Fruit fly (Drosophila melanogaster) whole organism, prepupa: ENCODE results near the gene CG10555.

Experiments
- Blimp-1 ChIP-seq: fragments of 200-800 bp; sonication (Bioruptor generic); optimal IDR thresholded peaks from 3 replicates; lab custom pipeline; 2017; ENCODE audit warnings: missing biosample characterization, missing genetic modification characterization, mild to moderate bottlenecking, moderate library complexity, missing genetic modification reagents
- CG11902 ChIP-seq: fragments of 200-800 bp; sonication (Bioruptor generic); optimal IDR thresholded peaks from 3 replicates; lab custom pipeline; 2016; ENCODE audit warnings: missing biosample characterization, missing genetic modification characterization
- CG16779 ChIP-seq: fragments of 200-800 bp; sonication (Bioruptor generic); optimal IDR thresholded peaks from 3 replicates; lab custom pipeline; 2017; ENCODE audit warnings: missing biosample characterization, mild to moderate bottlenecking, missing genetic modification characterization
- CG32006 ChIP-seq: fragments of 200-800 bp; sonication (Bioruptor generic); optimal IDR thresholded peaks from 3 replicates; lab custom pipeline; 2017; ENCODE audit warnings: missing biosample characterization, mild to moderate bottlenecking, missing genetic modification characterization
- CG3919 ChIP-seq: fragments of 200-800 bp; sonication (Bioruptor generic); optimal IDR thresholded peaks from 3 replicates; lab custom pipeline; 2016; ENCODE audit warnings: missing biosample characterization, missing genetic modification characterization
- CG8319 ChIP-seq: fragments of 200-800 bp; sonication (Bioruptor generic); optimal IDR thresholded peaks from 3 replicates; lab custom pipeline; 2016; ENCODE audit warnings: missing biosample characterization, missing genetic modification characterization
- CG8632 ChIP-seq: fragments of 200-800 bp; sonication (Bioruptor generic); optimal IDR thresholded peaks from 3 replicates; lab custom pipeline; 2016; ENCODE audit warnings: missing biosample characterization, missing genetic modification characterization
- OdsH ChIP-seq: fragments of 200-800 bp; sonication (Bioruptor generic); optimal IDR thresholded peaks from 3 replicates; lab custom pipeline; 2016; ENCODE audit warnings: missing biosample characterization, missing genetic modification characterization
- acj6 ChIP-seq: fragments of 200-800 bp; sonication (Bioruptor generic); optimal IDR thresholded peaks from 3 replicates; lab custom pipeline; 2016; ENCODE audit warnings: missing biosample characterization, missing genetic modification characterization
- esn ChIP-seq: fragments of 200-800 bp; sonication (Bioruptor generic); optimal IDR thresholded peaks from 2 replicates; lab custom pipeline; 2016; ENCODE audit warnings: missing biosample characterization, mild to moderate bottlenecking, missing genetic modification characterization, moderate library complexity
- net ChIP-seq: fragments of 200-800 bp; sonication (Bioruptor generic); optimal IDR thresholded peaks from 3 replicates; lab custom pipeline; 2016; ENCODE audit warnings: missing biosample characterization, missing genetic modification characterization
- spab ChIP-seq: fragments of 200-800 bp; sonication (Bioruptor generic); optimal IDR thresholded peaks from 2 replicates; lab custom pipeline; 2017; ENCODE audit warnings: missing biosample characterization, mild to moderate bottlenecking, missing genetic modification characterization, missing genetic modification reagents

dm6 chrX:8450214-8450904 is 51.6 kb downstream of the CG10555 start:
- no peak for TF ChIP-seq OdsH (GFP tag; lab: Kevin White, UChicago)
- no peak for TF ChIP-seq net (GFP tag; lab: Kevin White, UChicago)
- TF ChIP-seq esn (GFP tag; lab: Kevin White, UChicago): no peak
- TF ChIP-seq acj6 (GFP tag; lab: Kevin White, UChicago): no peak
- TF ChIP-seq CG16779 (tag; lab: Kevin White, UChicago): no peak
- TF ChIP-seq spab: no peak
- TF ChIP-seq CG11902 (GFP tag; lab: Kevin White, UChicago): no peak
- TF ChIP-seq CG3919 (GFP tag; lab: Kevin White, UChicago): no peak
- TF ChIP-seq CG8319 (GFP tag; lab: Kevin White, UChicago): no peak
- TF ChIP-seq CG8632 (GFP tag; lab: Kevin White, UChicago): no peak
- TF ChIP-seq CG32006 (GFP tag; lab: Kevin White, UChicago): no peak
- TF ChIP-seq Blimp-1 (GFP tag; lab: Kevin White, UChicago): no peak
